Fruit fly (Drosophila melanogaster): Measurements from ENCODE around the gene PSMG1.

- TF ChIP-seq exex (tag; optimal IDR thresholded peaks at IDR 0.05), result no peak
- no peak for TF ChIP-seq corto (GFP tag; optimal IDR thresholded peaks at IDR 0.05)
- TF ChIP-seq CG15011 (GFP tag; optimal IDR thresholded peaks at IDR 0.05), result no peak
- TF ChIP-seq sob (GFP tag; IDR thresholded peaks at IDR 0.05), result no peak
- TF ChIP-seq cg (GFP tag; optimal IDR thresholded peaks at IDR 0.05), result no peak
- TF ChIP-seq CG3847 (GFP tag; IDR thresholded peaks at IDR 0.05), result no peak
- TF ChIP-seq CG9609 (GFP tag; optimal IDR thresholded peaks at IDR 0.05), result no peak
- no peak for TF ChIP-seq Hr78 (GFP tag; optimal IDR thresholded peaks at IDR 0.05)
- TF ChIP-seq en (GFP tag; optimal IDR thresholded peaks at IDR 0.05), result no peak
- TF ChIP-seq CG4707 (GFP tag; optimal IDR thresholded peaks at IDR 0.05), result no peak
- TF ChIP-seq Adf1 (GFP tag; IDR thresholded peaks at IDR 0.05), result no peak
- no peak for TF ChIP-seq CG15479 (GFP tag; optimal IDR thresholded peaks at IDR 0.05)
Measured at dm6 chr3R:5760980-5761379, 33.1 kb downstream of the PSMG1 start.

Measured in whole organism, embryonic.